Fruit fly (Drosophila melanogaster) whole organism, embryonic: Measurements from ENCODE around the gene CG42263.

Experiments
- CG10565 ChIP-seq: fragments of 200-800 bp; sonication (Bioruptor generic); optimal IDR thresholded peaks from 3 replicates; lab custom pipeline; 2016; ENCODE audit warnings: missing biosample characterization, mild to moderate bottlenecking, missing genetic modification characterization
- CG11696 ChIP-seq: fragments of 200-800 bp; sonication (Bioruptor generic); IDR thresholded peaks from 2 replicates; pipeline ENCODE4 v1.3.6; 2022; ENCODE audit warnings: missing biosample characterization, missing genetic modification characterization
- CG15514 ChIP-seq: fragments of 200-800 bp; sonication (Bioruptor generic); optimal IDR thresholded peaks from 3 replicates; lab custom pipeline; 2017; ENCODE audit warnings: missing biosample characterization, missing genetic modification characterization, mild to moderate bottlenecking, moderate library complexity, missing genetic modification reagents
- CG16813 ChIP-seq: fragments of 200-800 bp; sonication (Bioruptor generic); IDR thresholded peaks from 3 replicates; pipeline ENCODE4 v1.3.6; 2022; ENCODE audit warnings: missing biosample characterization, missing genetic modification characterization; ENCODE audit not compliant: partially characterized antibody
- CG17612 ChIP-seq: fragments of 200-800 bp; sonication (Bioruptor generic); IDR thresholded peaks from 2 replicates; pipeline ENCODE4 v1.3.6; 2022; ENCODE audit warnings: missing biosample characterization, missing genetic modification characterization
- CG18262 ChIP-seq: fragments of 200-800 bp; optimal IDR thresholded peaks from 3 replicates; lab custom pipeline; 2019; ENCODE audit warnings: missing biosample characterization, mild to moderate bottlenecking, missing genetic modification characterization, moderate library complexity
- CG30403 ChIP-seq: fragments of 200-800 bp; sonication (Bioruptor generic); optimal IDR thresholded peaks from 3 replicates; lab custom pipeline; 2016; ENCODE audit warnings: missing biosample characterization, missing genetic modification characterization
- CG3065 ChIP-seq: fragments of 200-800 bp; sonication (Bioruptor generic); optimal IDR thresholded peaks from 2 replicates; lab custom pipeline; 2016; ENCODE audit warnings: missing biosample characterization, missing genetic modification characterization
- CG3281 ChIP-seq: fragments of 200-800 bp; sonication (Bioruptor generic); optimal IDR thresholded peaks from 3 replicates; lab custom pipeline; 2017; ENCODE audit warnings: missing biosample characterization, mild to moderate bottlenecking, missing genetic modification characterization
- CG3847 ChIP-seq: fragments of 200-800 bp; sonication (Bioruptor generic); IDR thresholded peaks from 2 replicates; pipeline ENCODE4 v1.3.6; 2022; ENCODE audit warnings: missing biosample characterization, missing genetic modification characterization
- CG3995 ChIP-seq: fragments of 200-800 bp; sonication (Bioruptor generic); optimal IDR thresholded peaks from 3 replicates; lab custom pipeline; 2016; ENCODE audit warnings: missing biosample characterization, missing genetic modification characterization
- CG6272 ChIP-seq: fragments of 200-800 bp; sonication (Bioruptor generic); IDR thresholded peaks from 2 replicates; pipeline ENCODE4 v1.3.6; 2022; ENCODE audit warnings: missing biosample characterization, missing genetic modification characterization
- CG7786 ChIP-seq: fragments of 200-800 bp; sonication (Bioruptor generic); optimal IDR thresholded peaks from 2 replicates; lab custom pipeline; 2016; ENCODE audit warnings: missing biosample characterization, missing genetic modification characterization
- CG7839 ChIP-seq: fragments of 200-800 bp; sonication (Bioruptor generic); optimal IDR thresholded peaks from 3 replicates; lab custom pipeline; 2018; ENCODE audit warnings: missing biosample characterization, mild to moderate bottlenecking, missing genetic modification characterization, moderate library complexity
- CTCF ChIP-seq: fragments of 200-800 bp; sonication (Bioruptor generic); optimal IDR thresholded peaks from 2 replicates; lab custom pipeline; 2017; ENCODE audit warnings: missing biosample characterization, mild to moderate bottlenecking, missing genetic modification characterization, moderate library complexity
- Chrac-16 ChIP-seq: fragments of 200-800 bp; sonication (Bioruptor generic); optimal IDR thresholded peaks from 3 replicates; lab custom pipeline; 2016; ENCODE audit warnings: missing biosample characterization, missing genetic modification characterization
- Dbx ChIP-seq: fragments of 200-800 bp; sonication (Bioruptor generic); IDR thresholded peaks from 3 replicates; pipeline ENCODE4 v1.3.6; 2022; ENCODE audit warnings: missing biosample characterization, missing genetic modification characterization
- Doc3 ChIP-seq: fragments of 200-800 bp; sonication (Bioruptor generic); IDR thresholded peaks from 3 replicates; pipeline ENCODE4 v1.3.6; 2022; ENCODE audit warnings: missing biosample characterization, missing genetic modification characterization; ENCODE audit not compliant: partially characterized antibody
- ERR ChIP-seq: fragments of 200-800 bp; sonication (Bioruptor generic); optimal IDR thresholded peaks from 2 replicates; lab custom pipeline; 2016; ENCODE audit warnings: missing biosample characterization, missing genetic modification characterization
- Eip74EF ChIP-seq, 2 experiments: fragments of 200-800 bp in 1 of 2; fragments of >200 bp in 1 of 2; sonication (Bioruptor generic) in 1 of 2; optimal IDR thresholded peaks; 2 replicates each; lab custom pipeline; 2017 to 2019; ENCODE audit warnings: missing biosample characterization in 2 of 2, missing genetic modification characterization in 2 of 2, mild to moderate bottlenecking in 1 of 2, moderate library complexity in 1 of 2
- Ets65A ChIP-seq: fragments of 200-800 bp; sonication (Bioruptor generic); peaks from one replicate; lab custom pipeline; 2016; ENCODE audit warnings: missing biosample characterization, missing genetic modification characterization
- H15 ChIP-seq: fragments of 200-800 bp; sonication (Bioruptor generic); IDR thresholded peaks from 3 replicates; pipeline ENCODE4 v1.3.6; 2022; ENCODE audit warnings: missing biosample characterization, missing genetic modification characterization
- Hey ChIP-seq: fragments of 200-800 bp; sonication (Bioruptor generic); optimal IDR thresholded peaks from 3 replicates; lab custom pipeline; 2018; ENCODE audit warnings: missing biosample characterization, mild to moderate bottlenecking, missing genetic modification characterization
- Hr51 ChIP-seq, 2 experiments: fragments of 200-800 bp; sonication (Bioruptor generic); optimal IDR thresholded peaks; 2 replicates in 1 of 2; 3 replicates in 1 of 2; lab custom pipeline; 2016 to 2018; ENCODE audit warnings: missing biosample characterization in 2 of 2, missing genetic modification characterization in 2 of 2, mild to moderate bottlenecking in 1 of 2, moderate library complexity in 1 of 2
- Lhr ChIP-seq: fragments of 200-800 bp; sonication (Bioruptor generic); optimal IDR thresholded peaks from 3 replicates; lab custom pipeline; 2017; ENCODE audit warnings: mild to moderate bottlenecking, missing biosample characterization, missing genetic modification reagents, missing genetic modification characterization
- Opbp ChIP-seq: fragments of 200-800 bp; sonication (Bioruptor generic); IDR thresholded peaks from 3 replicates; pipeline ENCODE4 v1.3.6; 2022; ENCODE audit warnings: missing biosample characterization, missing genetic modification characterization; ENCODE audit not compliant: partially characterized antibody
- Sin3A ChIP-seq: fragments of >200 bp; optimal IDR thresholded peaks from 2 replicates; lab custom pipeline; 2018
- Trl ChIP-seq, 3 experiments: fragments of >200 bp in 2 of 3; fragments of 200-800 bp in 1 of 3; sonication (Bioruptor generic) in 1 of 3; optimal IDR thresholded peaks; 2 replicates in 1 of 3; 3 replicates in 2 of 3; lab custom pipeline; 2016 to 2017; ENCODE audit warnings: missing biosample characterization in 1 of 3, missing genetic modification characterization in 1 of 3
- Xrp1 ChIP-seq: fragments of 200-800 bp; sonication (Bioruptor generic); IDR thresholded peaks from 2 replicates; pipeline ENCODE4 v1.3.6; 2022; ENCODE audit warnings: missing biosample characterization, missing genetic modification characterization
- bbx ChIP-seq: fragments of 200-800 bp; sonication (Bioruptor generic); IDR thresholded peaks from 2 replicates; pipeline ENCODE4 v1.3.6; 2022; ENCODE audit warnings: missing biosample characterization, missing genetic modification characterization; ENCODE audit not compliant: partially characterized antibody
- chm ChIP-seq: fragments of 200-800 bp; sonication (Bioruptor generic); IDR thresholded peaks from 2 replicates; pipeline ENCODE4 v1.3.6; 2022; ENCODE audit warnings: missing biosample characterization, missing genetic modification characterization
- crol ChIP-seq: fragments of 200-800 bp; sonication (Bioruptor generic); IDR thresholded peaks from 2 replicates; pipeline ENCODE4 v1.3.6; 2022; ENCODE audit warnings: missing biosample characterization, missing genetic modification characterization
- danr ChIP-seq: fragments of 200-800 bp; sonication (Bioruptor generic); IDR thresholded peaks from 2 replicates; pipeline ENCODE4 v1.3.6; 2022; ENCODE audit warnings: missing biosample characterization, missing genetic modification characterization
- dpn ChIP-seq, 2 experiments: fragments of 200-800 bp; sonication (Bioruptor generic); optimal IDR thresholded peaks; 3 replicates each; lab custom pipeline; 2016; ENCODE audit warnings: missing biosample characterization in 2 of 2, missing genetic modification characterization in 2 of 2
- ems ChIP-seq: fragments of 200-800 bp; sonication (Bioruptor generic); optimal IDR thresholded peaks from 3 replicates; lab custom pipeline; 2016; ENCODE audit warnings: missing biosample characterization, missing genetic modification characterization
- gce ChIP-seq: fragments of 200-800 bp; sonication (Bioruptor generic); IDR thresholded peaks from 3 replicates; pipeline ENCODE4 v1.3.6; 2022; ENCODE audit warnings: missing biosample characterization, missing genetic modification characterization
- grn ChIP-seq: fragments of 200-800 bp; sonication (Bioruptor generic); optimal IDR thresholded peaks from 3 replicates; lab custom pipeline; 2017; ENCODE audit warnings: missing biosample characterization, missing genetic modification characterization
- gsb-n ChIP-seq: fragments of 200-800 bp; sonication (Bioruptor generic); optimal IDR thresholded peaks from 3 replicates; lab custom pipeline; 2018; ENCODE audit warnings: missing biosample characterization, mild to moderate bottlenecking, missing genetic modification characterization
- klu ChIP-seq: fragments of 200-800 bp; sonication (Bioruptor generic); IDR thresholded peaks from 2 replicates; pipeline ENCODE4 v1.3.6; 2022; ENCODE audit warnings: missing biosample characterization, missing genetic modification characterization
- lilli ChIP-seq: fragments of 200-800 bp; sonication (Bioruptor generic); optimal IDR thresholded peaks from 3 replicates; lab custom pipeline; 2016; ENCODE audit warnings: missing biosample characterization, missing genetic modification characterization
- onecut ChIP-seq: fragments of 200-800 bp; sonication (Bioruptor generic); IDR thresholded peaks from 2 replicates; pipeline ENCODE4 v1.3.6; 2022; ENCODE audit warnings: missing biosample characterization, missing genetic modification characterization
- p53 ChIP-seq: fragments of 200-800 bp; sonication (Bioruptor generic); optimal IDR thresholded peaks from 2 replicates; lab custom pipeline; 2016; ENCODE audit warnings: missing biosample characterization, missing genetic modification characterization
- pum ChIP-seq: fragments of 200-800 bp; sonication (Bioruptor generic); optimal IDR thresholded peaks from 2 replicates; lab custom pipeline; 2016; ENCODE audit warnings: missing biosample characterization, missing genetic modification characterization
- shn ChIP-seq: fragments of 200-800 bp; sonication (Bioruptor generic); optimal IDR thresholded peaks from 3 replicates; lab custom pipeline; 2016; ENCODE audit warnings: missing biosample characterization, missing genetic modification characterization
- slbo ChIP-seq: fragments of 200-800 bp; sonication (Bioruptor generic); IDR thresholded peaks from 2 replicates; pipeline ENCODE4 v1.3.6; 2022; ENCODE audit warnings: missing biosample characterization, missing genetic modification characterization
- tio ChIP-seq: fragments of 200-800 bp; sonication (Bioruptor generic); optimal IDR thresholded peaks from 2 replicates; lab custom pipeline; 2017; ENCODE audit warnings: missing biosample characterization, missing genetic modification characterization, inconsistent platforms

Gene CG42263

dm6 chr3L:19905427-19905826 lies 50.2 kb downstream of the CG42263 start (continued):
- TF ChIP-seq chm (GFP tag; lab: Robert Waterston, UW) (no peak), onecut (GFP tag; lab: Robert Waterston, UW) (no peak), CTCF (no peak), shn (GFP tag; lab: Kevin White, UChicago) (no peak), CG6272 (GFP tag; lab: Robert Waterston, UW) (no peak), CG11696 (GFP tag; lab: Robert Waterston, UW) (peak; percentile 81), Xrp1 (GFP tag; lab: Robert Waterston, UW) (0 out of 2 replicates have a peak, but pooled peaks have one; percentile 10), Doc3 (GFP tag; lab: Robert Waterston, UW) (no peak), pum (no peak), CG30403 (GFP tag; lab: Kevin White, UChicago) (peak; percentile 28), Trl (optimal IDR thresholded peaks at IDR 0.05; lab: Kevin White, UChicago) (no peak), Trl (GFP tag; optimal IDR thresholded peaks at IDR 0.05; lab: Kevin White, UChicago) (peak; percentile 4), Ets65A (GFP tag; lab: Kevin White, UChicago) (peak; percentile 23), slbo (GFP tag; lab: Robert Waterston, UW) (peak; percentile 54), lilli (GFP tag; lab: Kevin White, UChicago) (peak; percentile 44), Hey (tag; lab: Kevin White, UChicago) (no peak), H15 (no peak), gce (GFP tag; lab: Robert Waterston, UW) (no peak), ems (GFP tag; lab: Kevin White, UChicago) (peak; percentile 14), CG3847 (GFP tag; lab: Robert Waterston, UW) (0 out of 2 replicates have a peak, but pooled peaks have one; percentile 22), Dbx (GFP tag; lab: Robert Waterston, UW) (0 out of 3 replicates have a peak, but pooled peaks have one; percentile 33), grn (GFP tag; lab: Kevin White, UChicago) (no peak), CG7786 (GFP tag; lab: Kevin White, UChicago) (peak; percentile 24), tio (GFP tag; lab: Kevin White, UChicago) (peak; percentile 39), crol (GFP tag; lab: Robert Waterston, UW) (no peak), CG16813 (GFP tag; lab: Robert Waterston, UW) (no peak), CG3995 (GFP tag; lab: Kevin White, UChicago) (no peak), Hr51 (GFP tag; optimal IDR thresholded peaks at IDR 0.05; lab: Kevin White, UChicago) (peak in 1 of 2 experiments; percentile 43), klu (GFP tag; lab: Robert Waterston, UW) (no peak), gsb-n (no peak), CG3065 (GFP tag; lab: Kevin White, UChicago) (no peak), Lhr (GFP tag; lab: Kevin White, UChicago) (no peak), Opbp (no peak), p53 (GFP tag; lab: Kevin White, UChicago) (no peak), ERR (GFP tag; lab: Kevin White, UChicago) (no peak), Eip74EF (GFP tag; optimal IDR thresholded peaks at IDR 0.05; lab: Kevin White, UChicago) (no peak), danr (no peak), CG7839 (tag; lab: Kevin White, UChicago) (no peak), dpn (GFP tag; optimal IDR thresholded peaks at IDR 0.05; lab: Kevin White, UChicago) (peak in 1 of 2 experiments; percentile 13), CG3281 (no peak), CG17612 (GFP tag; lab: Robert Waterston, UW) (no peak), bbx (GFP tag; lab: Robert Waterston, UW) (no peak), CG18262 (peak; percentile 5), CG15514 (no peak), Chrac-16 (no peak), CG10565 (no peak), Sin3A (lab: Kevin White, UChicago) (no peak)
